Worm (Caenorhabditis elegans): ENCODE results near the gene ZK637.12.

ZK637.12 gene

DNA sequence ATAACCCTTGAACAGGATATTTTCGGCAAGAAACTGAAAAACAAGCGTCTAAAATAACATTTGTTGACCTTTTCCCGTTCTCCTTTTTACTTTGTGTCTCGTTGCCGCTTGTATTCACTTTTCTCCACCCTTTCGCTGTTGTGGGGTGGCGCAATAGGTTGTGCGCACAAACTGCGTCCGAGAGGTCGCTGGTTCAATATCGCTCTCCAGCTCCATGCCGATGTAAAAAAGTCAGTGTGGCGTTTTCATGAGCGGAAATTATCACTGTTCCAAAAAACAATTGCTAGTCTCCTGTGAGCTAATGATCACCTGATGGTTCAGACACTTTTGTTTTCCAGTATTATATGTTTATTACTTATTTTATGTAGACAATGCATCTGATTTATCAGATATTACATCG is 13.5 kb downstream of the ZK637.12 start (continued):
- peak; percentile 86 for TF ChIP-seq rpc-1 (optimal IDR thresholded peaks at IDR 0.05)
- TF ChIP-seq rpc-1 (tag; optimal IDR thresholded peaks at IDR 0.05), result peak; percentile 93
- TF ChIP-seq Y53G8AR.9 (GFP tag; conservative IDR thresholded peaks at IDR 0.05), result no peak; the same call in 1 of the 2 replicates
- peak; percentile 94 for TF ChIP-seq tbp1 (GFP tag; optimal IDR thresholded peaks at IDR 0.05)
- peak; percentile 39 for TF ChIP-seq unc-130 (GFP tag; optimal IDR thresholded peaks at IDR 0.05)
- TF ChIP-seq D2030.7 (GFP tag; IDR thresholded peaks at IDR 0.05), result peak; percentile 80
- TF ChIP-seq ccch-3 (GFP tag; optimal IDR thresholded peaks at IDR 0.05), result no peak
- no peak for TF ChIP-seq lsy-27 (tag; optimal IDR thresholded peaks at IDR 0.05; ENCODE audit: borderline replicate concordance, insufficient read depth)
- no peak for TF ChIP-seq B0336.3 (GFP tag; IDR thresholded peaks at IDR 0.05)
- TF ChIP-seq efl-1 (GFP tag; optimal IDR thresholded peaks at IDR 0.05), result peak; percentile 39
- TF ChIP-seq lin-40 (tag; optimal IDR thresholded peaks at IDR 0.05), result peak; percentile 79
- TF ChIP-seq zim-3 (tag; optimal IDR thresholded peaks at IDR 0.05), result peak; percentile 71
- TF ChIP-seq F57A8.1 (GFP tag; optimal IDR thresholded peaks at IDR 0.05), result peak; percentile 73
- peak; percentile 36 for TF ChIP-seq F22D6.2 (tag; optimal IDR thresholded peaks at IDR 0.05)
- peak; percentile 81 for TF ChIP-seq ZK185.1 (tag; optimal IDR thresholded peaks at IDR 0.05; ENCODE audit: poor library complexity, severe bottlenecking)
- peak; percentile 64 for TF ChIP-seq ceh-91 (GFP tag; IDR thresholded peaks at IDR 0.05)
- peak; percentile 34 for TF ChIP-seq B0035.1 (tag; optimal IDR thresholded peaks at IDR 0.05)
- peak; percentile 24 for TF ChIP-seq F10E7.11 (tag; optimal IDR thresholded peaks at IDR 0.05)
- peak; percentile 46 for TF ChIP-seq F57C9.4 (tag; optimal IDR thresholded peaks at IDR 0.05)
- 0 out of 2 replicates have a peak, but pooled peaks have one; percentile 55 for TF ChIP-seq Y79H2A.3 (GFP tag; conservative IDR thresholded peaks at IDR 0.05)
- peak; percentile 83 for TF ChIP-seq B0261.1 (tag; optimal IDR thresholded peaks at IDR 0.05)
- no peak; the same call in 1 of the 2 replicates for TF ChIP-seq K11D2.4 (GFP tag; IDR thresholded peaks at IDR 0.05)
- peak; percentile 68 for TF ChIP-seq akir-1 (GFP tag; optimal IDR thresholded peaks at IDR 0.05)
- peak; percentile 67 for TF ChIP-seq mxl-1 (tag; optimal IDR thresholded peaks at IDR 0.05)
- no peak for TF ChIP-seq hlh-12 (tag; optimal IDR thresholded peaks at IDR 0.05)
- peak; percentile 76; the same call in 1 of the 2 replicates for TF ChIP-seq ekl-4 (GFP tag; IDR thresholded peaks at IDR 0.05)
- TF ChIP-seq attf-3 (GFP tag; conservative IDR thresholded peaks at IDR 0.05), result no peak
- 0 out of 2 replicates have a peak, but pooled peaks have one; percentile 58 for TF ChIP-seq lir-1 (GFP tag; conservative IDR thresholded peaks at IDR 0.05)
- TF ChIP-seq dpff-1 (tag; optimal IDR thresholded peaks at IDR 0.05), result no peak
- TF ChIP-seq dpl-1 (GFP tag; optimal IDR thresholded peaks at IDR 0.05), result no peak
- peak; percentile 85; the same call in 1 of the 2 replicates for TF ChIP-seq nhr-120 (GFP tag; IDR thresholded peaks at IDR 0.05)
- TF ChIP-seq nfya-1 (tag; optimal IDR thresholded peaks at IDR 0.05; ENCODE audit: borderline replicate concordance, insufficient read depth), result no peak
- TF ChIP-seq F23B12.7 (tag; optimal IDR thresholded peaks at IDR 0.05; ENCODE audit: insufficient read depth), result peak; percentile 65
- no peak for TF ChIP-seq ama-1 (optimal IDR thresholded peaks at IDR 0.05)
- TF ChIP-seq ama-1 (GFP tag; optimal IDR thresholded peaks at IDR 0.05), result peak; percentile 58 to 64
- TF ChIP-seq ztf-18 (tag; optimal IDR thresholded peaks at IDR 0.05), result peak; percentile 86
- TF ChIP-seq ztf-28 (GFP tag; IDR thresholded peaks at IDR 0.05), result no peak
- TF ChIP-seq pbrm-1 (GFP tag; IDR thresholded peaks at IDR 0.05), result peak; percentile 76; the same call in 1 of the 2 replicates
- peak; percentile 47 for TF ChIP-seq snpc-4 (GFP tag; optimal IDR thresholded peaks at IDR 0.05)
- TF ChIP-seq snpc-4 (tag; optimal IDR thresholded peaks at IDR 0.05), result peak in 3 of 4 experiments; percentile 65 to 80 (median 66)
- TF ChIP-seq Y67H2A.10 (GFP tag; conservative IDR thresholded peaks at IDR 0.05), result no peak
- TF ChIP-seq ztf-22 (GFP tag; optimal IDR thresholded peaks at IDR 0.05), result peak; percentile 57
- no peak for TF ChIP-seq atf-7 (tag; optimal IDR thresholded peaks at IDR 0.05)
- no peak; the same call in 1 of the 2 replicates for TF ChIP-seq egrh-3 (GFP tag; IDR thresholded peaks at IDR 0.05)
- peak; percentile 97 for TF ChIP-seq him-1 (tag; optimal IDR thresholded peaks at IDR 0.05)
- no peak for TF ChIP-seq nfya-2 (GFP tag; IDR thresholded peaks at IDR 0.05)
- TF ChIP-seq attf-6 (GFP tag; IDR thresholded peaks at IDR 0.05), result no peak
- TF ChIP-seq xnd-1 (tag; optimal IDR thresholded peaks at IDR 0.05), result no peak
- TF ChIP-seq lin-35 (GFP tag; optimal IDR thresholded peaks at IDR 0.05), result peak in 1 of 3 experiments; percentile 61
